Fruit fly (Drosophila melanogaster) whole organism, embryonic: Measurements from ENCODE around the gene CG1910.

Source experiments
- Antp ChIP-seq: fragments of 200-800 bp; sonication (Bioruptor generic); optimal IDR thresholded peaks from 3 replicates; lab custom pipeline; 2016; ENCODE audit warnings: missing biosample characterization, missing genetic modification characterization
- CG10147 ChIP-seq: fragments of 200-800 bp; sonication (Bioruptor generic); optimal IDR thresholded peaks from 2 replicates; lab custom pipeline; 2019; ENCODE audit warnings: missing biosample characterization, mild to moderate bottlenecking, missing genetic modification characterization, moderate library complexity
- CG1024 ChIP-seq: fragments of 200-800 bp; sonication (Bioruptor generic); IDR thresholded peaks from 2 replicates; pipeline ENCODE4 v1.3.6; 2022; ENCODE audit warnings: missing biosample characterization, missing genetic modification characterization
- CG10366 ChIP-seq: fragments of 200-800 bp; sonication (Bioruptor generic); IDR thresholded peaks from 2 replicates; pipeline ENCODE4 v1.3.6; 2022; ENCODE audit warnings: missing biosample characterization, missing genetic modification characterization
- CG11456 ChIP-seq: fragments of 200-800 bp; sonication (Bioruptor generic); IDR thresholded peaks from 3 replicates; pipeline ENCODE4 v1.3.6; 2022; ENCODE audit warnings: missing biosample characterization, missing genetic modification characterization
- CG13894 ChIP-seq: fragments of 200-800 bp; sonication (Bioruptor generic); optimal IDR thresholded peaks from 3 replicates; lab custom pipeline; 2018; ENCODE audit warnings: missing biosample characterization, mild to moderate bottlenecking, missing genetic modification characterization, moderate library complexity
- CG14710 ChIP-seq: fragments of 200-800 bp; sonication (Bioruptor generic); optimal IDR thresholded peaks from 3 replicates; lab custom pipeline; 2019; ENCODE audit warnings: missing biosample characterization, mild to moderate bottlenecking, missing genetic modification characterization, moderate library complexity
- CG1529 ChIP-seq: fragments of 200-800 bp; sonication (Bioruptor generic); optimal IDR thresholded peaks from 3 replicates; lab custom pipeline; 2018; ENCODE audit warnings: missing biosample characterization, missing genetic modification characterization
- CG17612 ChIP-seq: fragments of 200-800 bp; sonication (Bioruptor generic); IDR thresholded peaks from 2 replicates; pipeline ENCODE4 v1.3.6; 2022; ENCODE audit warnings: missing biosample characterization, missing genetic modification characterization
- CG18599 ChIP-seq: fragments of 200-800 bp; sonication (Bioruptor generic); optimal IDR thresholded peaks from 3 replicates; lab custom pipeline; 2017; ENCODE audit warnings: missing biosample characterization, missing genetic modification characterization, mild to moderate bottlenecking, moderate library complexity, missing genetic modification reagents
- CG31441 ChIP-seq: fragments of 200-800 bp; sonication (Bioruptor generic); IDR thresholded peaks from 2 replicates; pipeline ENCODE4 v1.3.6; 2022; ENCODE audit warnings: missing biosample characterization, missing genetic modification characterization
- CG3407 ChIP-seq: fragments of 200-800 bp; sonication (Bioruptor generic); optimal IDR thresholded peaks from 2 replicates; lab custom pipeline; 2018; ENCODE audit warnings: missing biosample characterization, mild to moderate bottlenecking, missing genetic modification characterization
- CG4404 ChIP-seq: fragments of 200-800 bp; sonication (Bioruptor generic); IDR thresholded peaks from 2 replicates; pipeline ENCODE4 v1.3.6; 2022; ENCODE audit warnings: missing biosample characterization, missing genetic modification characterization
- CG4730 ChIP-seq: fragments of 200-800 bp; sonication (Bioruptor generic); IDR thresholded peaks from 2 replicates; pipeline ENCODE4 v1.3.6; 2022; ENCODE audit warnings: missing biosample characterization, missing genetic modification characterization
- CG6175 ChIP-seq: fragments of 200-800 bp; sonication (Bioruptor generic); IDR thresholded peaks from 3 replicates; pipeline ENCODE4 v1.3.6; 2022; ENCODE audit warnings: missing biosample characterization, missing genetic modification characterization
- CG6254 ChIP-seq: fragments of 200-800 bp; sonication (Bioruptor generic); optimal IDR thresholded peaks from 3 replicates; lab custom pipeline; 2017; ENCODE audit warnings: mild to moderate bottlenecking, missing biosample characterization, missing genetic modification reagents, missing genetic modification characterization
- CG6272 ChIP-seq: fragments of 200-800 bp; sonication (Bioruptor generic); IDR thresholded peaks from 2 replicates; pipeline ENCODE4 v1.3.6; 2022; ENCODE audit warnings: missing biosample characterization, missing genetic modification characterization
- CG6813 ChIP-seq: fragments of 200-800 bp; sonication (Bioruptor generic); optimal IDR thresholded peaks from 2 replicates; lab custom pipeline; 2017; ENCODE audit warnings: missing biosample characterization, missing genetic modification characterization, mild to moderate bottlenecking, moderate library complexity, missing genetic modification reagents
- CG7372 ChIP-seq: fragments of 200-800 bp; sonication (Bioruptor generic); IDR thresholded peaks from 2 replicates; pipeline ENCODE4 v1.3.6; 2022; ENCODE audit warnings: missing biosample characterization, missing genetic modification characterization
- CG7556 ChIP-seq: fragments of 200-800 bp; sonication (Bioruptor generic); optimal IDR thresholded peaks from 2 replicates; lab custom pipeline; 2017; ENCODE audit warnings: missing biosample characterization, mild to moderate bottlenecking, missing genetic modification characterization
- CrebB ChIP-seq: fragments of 200-800 bp; sonication (Bioruptor generic); optimal IDR thresholded peaks from 3 replicates; lab custom pipeline; 2018; ENCODE audit warnings: missing biosample characterization, mild to moderate bottlenecking, missing genetic modification characterization
- E2f1 ChIP-seq: fragments of 200-800 bp; sonication (Bioruptor generic); IDR thresholded peaks from 2 replicates; pipeline ENCODE4 v1.3.6; 2022; ENCODE audit warnings: missing biosample characterization, missing genetic modification characterization
- Fer1 ChIP-seq: fragments of 200-800 bp; sonication (Bioruptor generic); optimal IDR thresholded peaks from 2 replicates; lab custom pipeline; 2017; ENCODE audit warnings: missing biosample characterization, mild to moderate bottlenecking, missing genetic modification characterization
- HLH4C ChIP-seq: fragments of 200-800 bp; sonication (Bioruptor generic); IDR thresholded peaks from 3 replicates; pipeline ENCODE4 v1.3.6; 2022; ENCODE audit warnings: missing biosample characterization, missing genetic modification characterization; ENCODE audit not compliant: partially characterized antibody
- HLHmδ ChIP-seq: fragments of 200-800 bp; sonication (Bioruptor generic); optimal IDR thresholded peaks from 2 replicates; lab custom pipeline; 2018; ENCODE audit warnings: missing biosample characterization, mild to moderate bottlenecking, missing genetic modification characterization, moderate library complexity
- Lhr ChIP-seq: fragments of 200-800 bp; sonication (Bioruptor generic); optimal IDR thresholded peaks from 3 replicates; lab custom pipeline; 2017; ENCODE audit warnings: mild to moderate bottlenecking, missing biosample characterization, missing genetic modification reagents, missing genetic modification characterization
- Mad ChIP-seq: fragments of 200-800 bp; sonication (Bioruptor generic); optimal IDR thresholded peaks from 2 replicates; lab custom pipeline; 2016; ENCODE audit warnings: missing biosample characterization, missing genetic modification characterization
- NC2α ChIP-seq: fragments of 200-800 bp; sonication (Bioruptor generic); optimal IDR thresholded peaks from 2 replicates; lab custom pipeline; 2016; ENCODE audit warnings: missing biosample characterization, missing genetic modification characterization
- Neu2 ChIP-seq: fragments of 200-800 bp; sonication (Bioruptor generic); optimal IDR thresholded peaks from 3 replicates; lab custom pipeline; 2016; ENCODE audit warnings: missing biosample characterization, missing genetic modification characterization, borderline replicate concordance
- Spps ChIP-seq: fragments of 200-800 bp; sonication (Bioruptor generic); optimal IDR thresholded peaks from 2 replicates; lab custom pipeline; 2018; ENCODE audit warnings: missing biosample characterization, mild to moderate bottlenecking, missing genetic modification characterization
- Trl ChIP-seq, 3 experiments: fragments of >200 bp in 2 of 3; fragments of 200-800 bp in 1 of 3; sonication (Bioruptor generic) in 1 of 3; optimal IDR thresholded peaks; 2 replicates in 1 of 3; 3 replicates in 2 of 3; lab custom pipeline; 2016 to 2017; ENCODE audit warnings: missing biosample characterization in 1 of 3, missing genetic modification characterization in 1 of 3
- abd-A ChIP-seq: fragments of 200-800 bp; sonication (Bioruptor generic); optimal IDR thresholded peaks from 3 replicates; lab custom pipeline; 2019; ENCODE audit warnings: missing biosample characterization, mild to moderate bottlenecking, missing genetic modification characterization, moderate library complexity
- ac ChIP-seq: fragments of 200-800 bp; sonication (Bioruptor generic); optimal IDR thresholded peaks from 3 replicates; lab custom pipeline; 2017; ENCODE audit warnings: missing biosample characterization, mild to moderate bottlenecking, missing genetic modification characterization
- btn ChIP-seq: fragments of 200-800 bp; sonication (Bioruptor generic); optimal IDR thresholded peaks from 2 replicates; lab custom pipeline; 2016; ENCODE audit warnings: missing biosample characterization, missing genetic modification characterization
- cato ChIP-seq: fragments of 200-800 bp; sonication (Bioruptor generic); optimal IDR thresholded peaks from 2 replicates; lab custom pipeline; 2016; ENCODE audit warnings: missing biosample characterization, missing genetic modification characterization, borderline replicate concordance
- exex ChIP-seq: fragments of 200-800 bp; sonication (Bioruptor generic); optimal IDR thresholded peaks from 4 replicates; lab custom pipeline; 2018; ENCODE audit warnings: missing biosample characterization, mild to moderate bottlenecking, missing genetic modification characterization, moderate library complexity
- grn ChIP-seq: fragments of 200-800 bp; sonication (Bioruptor generic); optimal IDR thresholded peaks from 3 replicates; lab custom pipeline; 2017; ENCODE audit warnings: missing biosample characterization, missing genetic modification characterization
- hth ChIP-seq: fragments of >200 bp; optimal IDR thresholded peaks from 2 replicates; lab custom pipeline; 2017; ENCODE audit warnings: inconsistent platforms
- jing ChIP-seq: fragments of 200-800 bp; sonication (Bioruptor generic); optimal IDR thresholded peaks from 2 replicates; lab custom pipeline; 2018; ENCODE audit warnings: missing biosample characterization, mild to moderate bottlenecking, missing genetic modification characterization
- lov ChIP-seq, 2 experiments: fragments of 200-800 bp in 1 of 2; fragments of >200 bp in 1 of 2; sonication (Bioruptor generic) in 1 of 2; IDR thresholded peaks in 1 of 2; optimal IDR thresholded peaks in 1 of 2; 2 replicates in 1 of 2; 3 replicates in 1 of 2; pipeline versions ENCODE4 v1.3.6 to Lab custom; 2017 to 2022; ENCODE audit warnings: missing biosample characterization in 1 of 2, missing genetic modification characterization in 1 of 2
- nau ChIP-seq: fragments of 200-800 bp; sonication (Bioruptor generic); optimal IDR thresholded peaks from 3 replicates; lab custom pipeline; 2017; ENCODE audit warnings: missing biosample characterization, mild to moderate bottlenecking, missing genetic modification characterization, missing genetic modification reagents
- nmo ChIP-seq: fragments of 200-800 bp; sonication (Bioruptor generic); optimal IDR thresholded peaks from 2 replicates; lab custom pipeline; 2018; ENCODE audit warnings: missing biosample characterization, mild to moderate bottlenecking, missing genetic modification characterization, moderate library complexity
- pita ChIP-seq: fragments of 200-800 bp; sonication (Bioruptor generic); optimal IDR thresholded peaks from 2 replicates; lab custom pipeline; 2017; ENCODE audit warnings: missing biosample characterization, mild to moderate bottlenecking, missing genetic modification characterization
- scrt ChIP-seq: fragments of 200-800 bp; sonication (Bioruptor generic); optimal IDR thresholded peaks from 2 replicates; lab custom pipeline; 2018; ENCODE audit warnings: missing biosample characterization, mild to moderate bottlenecking, missing genetic modification characterization, moderate library complexity
- sens ChIP-seq: fragments of 200-800 bp; sonication (Bioruptor generic); peaks from one replicate; lab custom pipeline; 2016; ENCODE audit warnings: missing biosample characterization, missing genetic modification characterization
- tx ChIP-seq: fragments of 200-800 bp; sonication (Bioruptor generic); optimal IDR thresholded peaks from 2 replicates; lab custom pipeline; 2016; ENCODE audit warnings: missing biosample characterization, missing genetic modification characterization
- vfl ChIP-seq: fragments of 200-800 bp; sonication (Bioruptor generic); optimal IDR thresholded peaks from 2 replicates; lab custom pipeline; 2016; ENCODE audit warnings: missing biosample characterization, missing genetic modification characterization
- vnd ChIP-seq: fragments of 200-800 bp; sonication (Bioruptor generic); IDR thresholded peaks from 3 replicates; pipeline ENCODE4 v1.3.6; 2022; ENCODE audit warnings: missing biosample characterization, missing genetic modification characterization; ENCODE audit not compliant: partially characterized antibody

Gene CG1910

dm6 chr3R:31717299-31718167, 29.9 kb upstream of the CG1910 start (continued):
- TF ChIP-seq Trl (optimal IDR thresholded peaks at IDR 0.05; lab: Kevin White, UChicago) (no peak), Trl (GFP tag; optimal IDR thresholded peaks at IDR 0.05; lab: Kevin White, UChicago) (peak; percentile 55), jing (GFP tag; lab: Kevin White, UChicago) (peak; percentile 24), exex (tag; lab: Kevin White, UChicago) (no peak), CrebB (tag; lab: Kevin White, UChicago) (no peak), vfl (GFP tag; lab: Kevin White, UChicago) (peak; percentile 34), Neu2 (no peak), CG6175 (GFP tag; lab: Robert Waterston, UW) (no peak), Antp (GFP tag; lab: Kevin White, UChicago) (peak; percentile 58), cato (no peak), grn (GFP tag; lab: Kevin White, UChicago) (no peak), nau (GFP tag; lab: Kevin White, UChicago) (peak; percentile 21), CG18599 (GFP tag; lab: Kevin White, UChicago) (peak; percentile 77), E2f1 (peak; percentile 36; the same call in 1 of the 2 replicates), CG4730 (GFP tag; lab: Robert Waterston, UW) (no peak), CG6272 (no peak), HLHmδ (GFP tag; lab: Kevin White, UChicago) (no peak), Lhr (no peak), tx (GFP tag; lab: Kevin White, UChicago) (peak; percentile 59), lov (optimal IDR thresholded peaks at IDR 0.05; lab: Kevin White, UChicago) (no peak), lov (GFP tag; IDR thresholded peaks at IDR 0.05; lab: Robert Waterston, UW) (no peak), CG6254 (no peak), Fer1 (GFP tag; lab: Kevin White, UChicago) (peak; percentile 61), CG1024 (GFP tag; lab: Robert Waterston, UW) (peak; percentile 30; the same call in 1 of the 2 replicates), ac (GFP tag; lab: Kevin White, UChicago) (no peak), HLH4C (GFP tag; lab: Robert Waterston, UW) (no peak), CG13894 (tag; lab: Kevin White, UChicago) (peak; percentile 5), NC2α (GFP tag; lab: Kevin White, UChicago) (no peak), scrt (GFP tag; lab: Kevin White, UChicago) (peak; percentile 13), btn (GFP tag; lab: Kevin White, UChicago) (no peak), CG7556 (peak; percentile 79), CG10366 (GFP tag; lab: Robert Waterston, UW) (peak; percentile 51), Mad (no peak), CG1529 (GFP tag; lab: Kevin White, UChicago) (peak; percentile 36), CG3407 (GFP tag; lab: Kevin White, UChicago) (peak; percentile 5), Spps (tag; lab: Kevin White, UChicago) (no peak), CG4404 (GFP tag; lab: Robert Waterston, UW) (no peak), sens (GFP tag; lab: Kevin White, UChicago) (peak; percentile 85), vnd (GFP tag; lab: Robert Waterston, UW) (no peak), hth (lab: Kevin White, UChicago) (no peak), CG17612 (GFP tag; lab: Robert Waterston, UW) (peak; percentile 32; the same call in 1 of the 2 replicates), CG31441 (peak; percentile 42), CG6813 (GFP tag; lab: Kevin White, UChicago) (peak; percentile 34), pita (no peak), CG7372 (GFP tag; lab: Robert Waterston, UW) (no peak; the same call in 1 of the 2 replicates), CG11456 (GFP tag; lab: Robert Waterston, UW) (no peak), nmo (GFP tag; lab: Kevin White, UChicago) (peak; percentile 68), CG10147 (GFP tag; lab: Kevin White, UChicago) (peak; percentile 72), CG14710 (tag; lab: Kevin White, UChicago) (peak; percentile 19), abd-A (tag; lab: Kevin White, UChicago) (peak; percentile 88)
